Fruit fly (Drosophila melanogaster): ENCODE data around the gene CG3823.

The CG3823 gene

dm6 chrX:6265456-6265877, 38.3 kb upstream of the CG3823 start (continued):
- TF ChIP-seq CG5180 (GFP tag; optimal IDR thresholded peaks at IDR 0.05) (peak; percentile 89), gcm (GFP tag; optimal IDR thresholded peaks at IDR 0.05) (peak; percentile 95), odd (GFP tag; optimal IDR thresholded peaks at IDR 0.05) (peak; percentile 95), Oaz (GFP tag; IDR thresholded peaks at IDR 0.05) (peak; percentile 91), CG34376 (GFP tag; optimal IDR thresholded peaks at IDR 0.05) (peak; percentile 86), Hand (GFP tag; optimal IDR thresholded peaks at IDR 0.05) (peak; percentile 78), D (optimal IDR thresholded peaks at IDR 0.05) (no peak), D (GFP tag; optimal IDR thresholded peaks at IDR 0.05) (peak; percentile 96), pho (GFP tag; optimal IDR thresholded peaks at IDR 0.05) (peak; percentile 91), CG18011 (GFP tag; optimal IDR thresholded peaks at IDR 0.05) (peak; percentile 82), fd64A (GFP tag; optimal IDR thresholded peaks at IDR 0.05) (peak; percentile 87), inv (GFP tag; IDR thresholded peaks at IDR 0.05; ENCODE audit: partially characterized antibody) (0 out of 2 replicates have a peak, but pooled peaks have one; percentile 34), Dfd (GFP tag; optimal IDR thresholded peaks at IDR 0.05) (no peak), CG17385 (GFP tag; optimal IDR thresholded peaks at IDR 0.05) (peak; percentile 94), MTF-1 (GFP tag; optimal IDR thresholded peaks at IDR 0.05; ENCODE audit: borderline replicate concordance) (peak; percentile 85), YL-1 (GFP tag; optimal IDR thresholded peaks at IDR 0.05) (peak; percentile 61), CG8290 (GFP tag; optimal IDR thresholded peaks at IDR 0.05) (peak; percentile 88), CG8290 (tag; optimal IDR thresholded peaks at IDR 0.05) (peak; percentile 49 to 84), CG16779 (GFP tag; IDR thresholded peaks at IDR 0.05) (peak; percentile 85), CG1529 (GFP tag; optimal IDR thresholded peaks at IDR 0.05) (peak; percentile 97), bbx (GFP tag; IDR thresholded peaks at IDR 0.05; ENCODE audit: partially characterized antibody) (no peak), CG13424 (tag; optimal IDR thresholded peaks at IDR 0.05) (peak; percentile 97), bowl (GFP tag; IDR thresholded peaks at IDR 0.05) (peak; percentile 89), CG15601 (tag; optimal IDR thresholded peaks at IDR 0.05) (peak; percentile 93), lov (optimal IDR thresholded peaks at IDR 0.05) (no peak), lov (GFP tag; IDR thresholded peaks at IDR 0.05) (peak; percentile 89), twi (tag; optimal IDR thresholded peaks at IDR 0.05) (peak; percentile 88), usp (GFP tag; optimal IDR thresholded peaks at IDR 0.05) (no peak), CG4328 (GFP tag; optimal IDR thresholded peaks at IDR 0.05) (peak; percentile 90), CG15514 (GFP tag; optimal IDR thresholded peaks at IDR 0.05) (peak; percentile 88), croc (GFP tag; conservative IDR thresholded peaks at IDR 0.05) (peak; percentile 94), wek (GFP tag; optimal IDR thresholded peaks at IDR 0.05) (peak; percentile 86), CG17829 (tag; optimal IDR thresholded peaks at IDR 0.05) (peak; percentile 96), CG31441 (GFP tag; IDR thresholded peaks at IDR 0.05) (peak; percentile 96), gro (GFP tag; optimal IDR thresholded peaks at IDR 0.05) (peak; percentile 88), sqz (GFP tag; optimal IDR thresholded peaks at IDR 0.05) (peak; percentile 94), Nf-YB (GFP tag; optimal IDR thresholded peaks at IDR 0.05) (peak; percentile 85), stwl (tag; optimal IDR thresholded peaks at IDR 0.05) (peak; percentile 39), fu2 (GFP tag; optimal IDR thresholded peaks at IDR 0.05) (peak; percentile 91), ac (GFP tag; optimal IDR thresholded peaks at IDR 0.05) (peak; percentile 88), danr (GFP tag; IDR thresholded peaks at IDR 0.05) (peak; percentile 93), CG1024 (GFP tag; IDR thresholded peaks at IDR 0.05) (peak; percentile 88), chn (GFP tag; optimal IDR thresholded peaks at IDR 0.05) (peak; percentile 97), Sox100B (GFP tag; optimal IDR thresholded peaks at IDR 0.05) (peak; percentile 99), insv (GFP tag; optimal IDR thresholded peaks at IDR 0.05) (peak; percentile 17 to 67), CG9817 (tag; optimal IDR thresholded peaks at IDR 0.05) (peak; percentile 91), Awh (GFP tag; IDR thresholded peaks at IDR 0.05) (peak; percentile 93), CG11695 (GFP tag; IDR thresholded peaks at IDR 0.05) (peak; percentile 97), CG10366 (GFP tag; IDR thresholded peaks at IDR 0.05) (peak; percentile 93), cwo (GFP tag; optimal IDR thresholded peaks at IDR 0.05) (peak; percentile 93), D19A (tag; optimal IDR thresholded peaks at IDR 0.05) (peak; percentile 93)

All from whole organism, embryonic.